Fruit fly (Drosophila melanogaster): ENCODE data around the gene CG7668.

The CG7668 gene

dm6 chr3L:20004442-20004869 is 1.9 kb downstream of the CG7668 start (continued):
- TF ChIP-seq CG17612 (GFP tag; IDR thresholded peaks at IDR 0.05) (no peak), CG10147 (GFP tag; optimal IDR thresholded peaks at IDR 0.05) (no peak), GATAe (GFP tag; conservative IDR thresholded peaks at IDR 0.05) (no peak), fd64A (GFP tag; optimal IDR thresholded peaks at IDR 0.05) (no peak), YL-1 (GFP tag; optimal IDR thresholded peaks at IDR 0.05) (no peak), fd96Cb (tag; optimal IDR thresholded peaks at IDR 0.05) (no peak), wek (GFP tag; optimal IDR thresholded peaks at IDR 0.05) (no peak), wdn (GFP tag; IDR thresholded peaks at IDR 0.05) (no peak), CG2116 (GFP tag; optimal IDR thresholded peaks at IDR 0.05) (peak; percentile 25), CG15269 (tag; optimal IDR thresholded peaks at IDR 0.05) (peak; percentile 23), hbn (GFP tag; IDR thresholded peaks at IDR 0.05; ENCODE audit: partially characterized antibody) (peak; percentile 37; the same call in 1 of the 2 replicates), unc-4 (GFP tag; IDR thresholded peaks at IDR 0.05; ENCODE audit: partially characterized antibody) (peak; percentile 55; the same call in 1 of the 2 replicates), NC2α (GFP tag; optimal IDR thresholded peaks at IDR 0.05) (no peak), CkIIα-i1 (GFP tag; IDR thresholded peaks at IDR 0.05) (no peak), MTF-1 (GFP tag; optimal IDR thresholded peaks at IDR 0.05; ENCODE audit: borderline replicate concordance) (no peak), E2f1 (GFP tag; IDR thresholded peaks at IDR 0.05) (no peak), CG13424 (tag; optimal IDR thresholded peaks at IDR 0.05) (peak; percentile 38), Fer3 (tag; optimal IDR thresholded peaks at IDR 0.05) (no peak), CG10543 (GFP tag; optimal IDR thresholded peaks at IDR 0.05) (no peak), CG15696 (tag; optimal IDR thresholded peaks at IDR 0.05) (peak; percentile 30), sens (GFP tag) (peak; percentile 69), CG1603 (tag; optimal IDR thresholded peaks at IDR 0.05) (peak; percentile 58), CG4707 (GFP tag; optimal IDR thresholded peaks at IDR 0.05) (peak; percentile 31), CG31365 (tag; optimal IDR thresholded peaks at IDR 0.05) (no peak), Elba2 (GFP tag; optimal IDR thresholded peaks at IDR 0.05) (no peak), cad (GFP tag; optimal IDR thresholded peaks at IDR 0.05) (no peak), Kr (GFP tag; optimal IDR thresholded peaks at IDR 0.05) (no peak), CG33557 (GFP tag; optimal IDR thresholded peaks at IDR 0.05) (peak; percentile 23), Dll (GFP tag; IDR thresholded peaks at IDR 0.05; ENCODE audit: partially characterized antibody) (peak; percentile 60; the same call in 3 of the 4 replicates), BtbVII (GFP tag; optimal IDR thresholded peaks at IDR 0.05) (peak; percentile 2), Tbp (GFP tag; optimal IDR thresholded peaks at IDR 0.05) (no peak), gt (GFP tag; IDR thresholded peaks at IDR 0.05) (no peak), twi (tag; optimal IDR thresholded peaks at IDR 0.05) (peak; percentile 16), pnt (GFP tag; optimal IDR thresholded peaks at IDR 0.05) (no peak), CG1792 (GFP tag; optimal IDR thresholded peaks at IDR 0.05) (no peak), knrl (GFP tag; IDR thresholded peaks at IDR 0.05; ENCODE audit: partially characterized antibody) (peak; percentile 58; the same call in 1 of the 3 replicates), tap (tag; optimal IDR thresholded peaks at IDR 0.05) (peak; percentile 9), CG8388 (GFP tag; optimal IDR thresholded peaks at IDR 0.05) (no peak), aop (GFP tag; IDR thresholded peaks at IDR 0.05) (no peak), CG1024 (GFP tag; IDR thresholded peaks at IDR 0.05) (no peak), CG12391 (tag; optimal IDR thresholded peaks at IDR 0.05) (peak; percentile 31), CG8290 (GFP tag; optimal IDR thresholded peaks at IDR 0.05) (no peak), CG8290 (tag; optimal IDR thresholded peaks at IDR 0.05) (no peak), Dip3 (GFP tag; optimal IDR thresholded peaks at IDR 0.05) (no peak), fu2 (GFP tag; optimal IDR thresholded peaks at IDR 0.05) (no peak), CG9215 (GFP tag; IDR thresholded peaks at IDR 0.05) (no peak), caup (GFP tag; optimal IDR thresholded peaks at IDR 0.05; ENCODE audit: severe bottlenecking) (no peak), Dbx (GFP tag; IDR thresholded peaks at IDR 0.05) (no peak), D19A (tag; optimal IDR thresholded peaks at IDR 0.05) (peak; percentile 19), CG18262 (tag; optimal IDR thresholded peaks at IDR 0.05) (peak; percentile 37), CG2712 (tag; optimal IDR thresholded peaks at IDR 0.05) (peak; percentile 60)
